Worm (Caenorhabditis elegans) whole organism, young adult: ENCODE results near the gene Y73B6BL.270.

Experiments
- B0019.2 ChIP-seq: fragments of 200-800 bp; sonication (Bioruptor generic); conservative IDR thresholded peaks from 2 replicates; pipeline ENCODE4 v1.3.6; 2022; ENCODE audit warnings: missing genetic modification reagents, missing genetic modification characterization, missing compliant biosample characterization
- C17E4.6 ChIP-seq: fragments of 200-800 bp; sonication (Bioruptor generic); IDR thresholded peaks from 2 replicates; pipeline ENCODE4 v1.3.6; 2022; ENCODE audit warnings: missing genetic modification reagents, missing genetic modification characterization, missing compliant biosample characterization
- F33H1.4 ChIP-seq: fragments of 200-800 bp; sonication (Bioruptor generic); IDR thresholded peaks from 2 replicates; pipeline ENCODE4 v1.3.6; 2022; ENCODE audit warnings: missing genetic modification reagents, missing genetic modification characterization, missing compliant biosample characterization
- F49E8.2 ChIP-seq: sonication (generic microtip); optimal IDR thresholded peaks from 3 replicates; lab custom pipeline; 2017; ENCODE audit warnings: missing genetic modification characterization, mild to moderate bottlenecking, missing compliant biosample characterization, antibody characterized with exemption, moderate library complexity; ENCODE audit not compliant: insufficient read depth
- F57C9.4 ChIP-seq: sonication (generic microtip); optimal IDR thresholded peaks from 2 replicates; lab custom pipeline; 2017; ENCODE audit warnings: mild to moderate bottlenecking, missing genetic modification characterization, missing compliant biosample characterization
- Y53G8AR.9 ChIP-seq: fragments of 200-800 bp; sonication (Bioruptor generic); conservative IDR thresholded peaks from 2 replicates; pipeline ENCODE4 v1.3.6; 2022; ENCODE audit warnings: missing genetic modification reagents, missing genetic modification characterization, missing compliant biosample characterization
- Y67H2A.10 ChIP-seq: fragments of 200-800 bp; sonication (Bioruptor generic); conservative IDR thresholded peaks from 2 replicates; pipeline ENCODE4 v1.3.6; 2022; ENCODE audit warnings: missing genetic modification reagents, missing genetic modification characterization, missing compliant biosample characterization
- Y95B8A.8 ChIP-seq: fragments of 200-800 bp; sonication (Bioruptor generic); IDR thresholded peaks from 2 replicates; pipeline ENCODE4 v1.3.6; 2022; ENCODE audit warnings: missing genetic modification reagents, missing genetic modification characterization, missing compliant biosample characterization
- ZK185.1 ChIP-seq: sonication (generic microtip); optimal IDR thresholded peaks from 2 replicates; lab custom pipeline; 2016; ENCODE audit warnings: mild to moderate bottlenecking, missing genetic modification characterization, missing compliant biosample characterization; ENCODE audit not compliant: poor library complexity, severe bottlenecking
- aptf-2 ChIP-seq: fragments of 200-800 bp; sonication (Bioruptor generic); conservative IDR thresholded peaks from 2 replicates; pipeline ENCODE4 v1.3.6; 2022; ENCODE audit warnings: missing genetic modification reagents, missing genetic modification characterization, missing compliant biosample characterization
- attf-3 ChIP-seq: fragments of 200-800 bp; sonication (Bioruptor generic); conservative IDR thresholded peaks from 2 replicates; pipeline ENCODE4 v1.3.6; 2022; ENCODE audit warnings: missing genetic modification reagents, missing genetic modification characterization, missing compliant biosample characterization
- attf-6 ChIP-seq: fragments of 200-800 bp; sonication (Bioruptor generic); IDR thresholded peaks from 2 replicates; pipeline ENCODE4 v1.3.6; 2022; ENCODE audit warnings: missing genetic modification reagents, missing genetic modification characterization, missing compliant biosample characterization
- ceh-40 ChIP-seq: fragments of 200-800 bp; sonication (Bioruptor generic); IDR thresholded peaks from 2 replicates; pipeline ENCODE4 v1.3.6; 2022; ENCODE audit warnings: missing genetic modification characterization, missing compliant biosample characterization
- ceh-58 ChIP-seq: fragments of 200-800 bp; sonication (Bioruptor generic); IDR thresholded peaks from 2 replicates; pipeline ENCODE4 v1.3.6; 2022; ENCODE audit warnings: missing genetic modification characterization, missing compliant biosample characterization
- chd-7 ChIP-seq: sonication (generic microtip); optimal IDR thresholded peaks from 2 replicates; lab custom pipeline; 2016; ENCODE audit warnings: mild to moderate bottlenecking, missing genetic modification characterization, moderate library complexity, missing compliant biosample characterization
- dpl-1 ChIP-seq: fragments of 150-350 bp; optimal IDR thresholded peaks from 2 replicates; lab custom pipeline; 2014; ENCODE audit warnings: missing biosample characterization, missing genetic modification reagents, missing genetic modification characterization
- efl-1 ChIP-seq: fragments of 150-350 bp; optimal IDR thresholded peaks from 2 replicates; lab custom pipeline; 2014; ENCODE audit warnings: missing biosample characterization, missing genetic modification reagents, missing genetic modification characterization
- hlh-26 ChIP-seq: fragments of 200-800 bp; sonication (Bioruptor generic); conservative IDR thresholded peaks from 2 replicates; pipeline ENCODE4 v1.3.6; 2022; ENCODE audit warnings: missing genetic modification reagents, missing genetic modification characterization, missing compliant biosample characterization
- let-607 ChIP-seq, 2 experiments: fragments of 200-800 bp in 1 of 2; sonication (Bioruptor generic) in 1 of 2; sonication (generic microtip) in 1 of 2; optimal IDR thresholded peaks; 2 replicates each; lab custom pipeline; 2016 to 2018; ENCODE audit warnings: mild to moderate bottlenecking in 2 of 2, missing compliant biosample characterization in 2 of 2, missing genetic modification characterization in 2 of 2, moderate library complexity in 2 of 2, missing genotype in 1 of 2
- lin-35 ChIP-seq, 3 experiments: fragments of 150-350 bp in 2 of 3; sonication (generic microtip) in 1 of 3; optimal IDR thresholded peaks; 2 replicates each; lab custom pipeline; 2014 to 2018; ENCODE audit warnings: missing biosample characterization in 3 of 3, missing genetic modification characterization in 3 of 3, missing genetic modification reagents in 3 of 3
- madf-10 ChIP-seq: sonication (generic microtip); optimal IDR thresholded peaks from 2 replicates; lab custom pipeline; 2016; ENCODE audit warnings: mild to moderate bottlenecking, missing genetic modification characterization, missing compliant biosample characterization
- nfya-2 ChIP-seq: fragments of 200-800 bp; sonication (Bioruptor generic); IDR thresholded peaks from 2 replicates; pipeline ENCODE4 v1.3.6; 2022; ENCODE audit warnings: missing genetic modification reagents, missing genetic modification characterization, missing compliant biosample characterization
- pha-4 ChIP-seq: fragments of 150-350 bp; sonication (generic microtip); optimal IDR thresholded peaks from 2 replicates; lab custom pipeline; 2014; ENCODE audit warnings: missing biosample characterization, missing genetic modification reagents, missing genetic modification characterization
- rcor-1 ChIP-seq: fragments of 200-800 bp; sonication (Bioruptor generic); IDR thresholded peaks from 2 replicates; pipeline ENCODE4 v1.3.6; 2022; ENCODE audit warnings: missing genetic modification reagents, missing genetic modification characterization, missing compliant biosample characterization
- rec-8 ChIP-seq, 2 experiments: sonication (generic microtip); optimal IDR thresholded peaks; 2 replicates each; lab custom pipeline; 2016; ENCODE audit warnings: mild to moderate bottlenecking in 2 of 2, missing genetic modification characterization in 2 of 2, missing genetic modification reagents in 2 of 2, missing genotype in 2 of 2, missing biosample characterization in 1 of 2, missing compliant biosample characterization in 1 of 2, moderate library complexity in 1 of 2
- rpc-1 ChIP-seq, 2 experiments: fragments of 150-350 bp in 1 of 2; sonication (generic microtip) in 1 of 2; optimal IDR thresholded peaks; 2 replicates each; lab custom pipeline; 2014 to 2018; ENCODE audit warnings: missing biosample characterization in 1 of 2, missing genetic modification characterization in 1 of 2, missing genetic modification reagents in 1 of 2, missing genotype in 1 of 2
- sea-2 ChIP-seq: fragments of 200-800 bp; sonication (Bioruptor generic); IDR thresholded peaks from 2 replicates; pipeline ENCODE4 v1.3.6; 2022; ENCODE audit warnings: missing genetic modification characterization, missing compliant biosample characterization
- snpc-3.4 ChIP-seq: sonication (generic microtip); optimal IDR thresholded peaks from 2 replicates; lab custom pipeline; 2017; ENCODE audit warnings: missing genetic modification characterization, mild to moderate bottlenecking, missing compliant biosample characterization, antibody characterized with exemption, moderate library complexity, missing genotype, missing genetic modification reagents
- snpc-4 ChIP-seq, 5 experiments: fragments of 150-350 bp in 1 of 5; sonication (generic microtip) in 4 of 5; optimal IDR thresholded peaks; 2 replicates each; lab custom pipeline; 2014 to 2018; ENCODE audit warnings: missing genetic modification characterization in 5 of 5, missing biosample characterization in 3 of 5, antibody characterized with exemption in 2 of 5, mild to moderate bottlenecking in 2 of 5, missing compliant biosample characterization in 2 of 5, missing genotype in 2 of 5, moderate library complexity in 2 of 5, missing genetic modification reagents in 1 of 5
- somi-1 ChIP-seq: fragments of 200-800 bp; sonication (Bioruptor generic); optimal IDR thresholded peaks from 2 replicates; lab custom pipeline; 2018; ENCODE audit warnings: mild to moderate bottlenecking, missing genetic modification characterization, missing compliant biosample characterization
- tbp1 ChIP-seq: fragments of 200-800 bp; sonication (Bioruptor generic); optimal IDR thresholded peaks from 2 replicates; lab custom pipeline; 2018; ENCODE audit warnings: mild to moderate bottlenecking, missing genetic modification characterization, missing compliant biosample characterization
- unc-62 ChIP-seq: fragments of 150-350 bp; optimal IDR thresholded peaks from 2 replicates; lab custom pipeline; 2014; ENCODE audit warnings: missing biosample characterization, missing genetic modification reagents, missing genetic modification characterization
- ztf-26 ChIP-seq: sonication (generic microtip); optimal IDR thresholded peaks from 2 replicates; lab custom pipeline; 2017; ENCODE audit warnings: missing genetic modification characterization, missing compliant biosample characterization

Y73B6BL.270 gene

DNA sequence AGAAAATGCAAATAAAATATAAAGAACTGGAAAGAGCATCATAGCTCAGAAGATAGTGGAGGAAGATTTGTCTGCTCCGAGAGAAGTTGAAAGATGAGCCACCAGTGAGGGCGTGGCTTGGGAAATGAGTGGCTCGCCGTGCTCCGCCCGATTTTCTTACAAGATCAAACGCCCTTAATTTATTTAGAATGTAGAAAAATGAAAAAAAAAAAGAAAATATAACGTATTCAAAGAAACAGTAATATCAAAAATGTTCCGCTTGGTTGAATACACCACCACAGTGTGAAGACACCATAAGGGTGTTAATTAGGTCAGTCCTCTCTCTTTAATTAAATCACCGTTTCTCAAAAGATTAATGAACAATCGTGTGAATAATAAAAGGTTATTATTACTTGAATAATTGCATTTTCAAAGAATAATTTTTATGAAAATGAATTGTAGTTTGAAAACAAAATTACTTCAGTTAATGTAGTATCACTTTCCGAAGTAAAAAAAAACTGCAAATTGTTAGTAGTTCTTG, 37.3 kb downstream of the Y73B6BL.270 start, which contains the start of gene sfrp-1 (continued):
- TF ChIP-seq rpc-1 (optimal IDR thresholded peaks at IDR 0.05; lab: Kevin White, UChicago) (no peak), rpc-1 (tag; optimal IDR thresholded peaks at IDR 0.05; lab: Kevin White, UChicago) (no peak), sea-2 (GFP tag; lab: Robert Waterston, UW) (no peak), hlh-26 (GFP tag; lab: Robert Waterston, UW) (no peak)
- TF ChIP-seq, all 124 proteins: peak for 0

DNA sequence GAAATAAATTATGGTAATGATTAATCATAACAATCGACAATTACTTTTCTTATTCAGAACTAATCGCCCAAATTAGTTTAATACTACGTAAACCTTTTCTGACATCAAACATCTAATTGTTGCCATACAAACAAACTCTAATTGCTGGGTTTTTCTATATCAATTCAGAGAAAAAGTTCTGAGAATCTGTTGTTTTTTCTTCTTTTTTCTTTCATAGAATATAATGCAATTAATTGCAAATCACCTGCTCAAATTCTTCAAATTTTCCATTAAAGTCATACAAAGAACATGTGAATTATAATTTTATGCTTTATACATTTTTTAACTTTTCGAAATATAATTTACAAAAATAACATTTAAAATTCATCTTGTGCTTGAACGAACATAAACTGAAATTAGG, 38.3 kb downstream of the Y73B6BL.270 start:
- TF ChIP-seq nfya-2 (no peak), F57C9.4 (tag; lab: Kevin White, UChicago) (no peak), ZK185.1 (no peak)

DNA sequence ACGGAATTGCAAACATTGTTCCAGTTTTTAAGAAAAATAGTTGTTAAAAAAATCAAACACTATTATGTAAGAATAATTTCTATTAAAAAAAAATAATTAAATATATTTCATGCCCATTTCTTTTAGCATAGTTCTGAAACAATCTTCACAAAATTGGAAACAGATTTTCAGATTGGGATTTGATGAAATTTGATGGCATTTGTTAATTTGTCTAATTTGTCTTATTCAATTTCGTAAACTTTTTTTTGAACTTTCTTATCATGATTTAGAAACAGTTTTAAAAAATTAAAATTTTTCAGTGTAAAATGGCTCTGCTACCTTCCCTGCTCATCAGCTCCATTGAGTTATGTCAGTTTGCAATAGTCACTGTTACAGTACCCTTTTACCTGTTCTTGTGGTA, 39.7 kb downstream of the Y73B6BL.270 start, which contains the start of gene srv-13:
srv-13 (plus strand) TSS at position 301 of the 400 bp plus-strand sequence.
- TF ChIP-seq let-607 (tag; optimal IDR thresholded peaks at IDR 0.05; lab: Kevin White, UChicago) (no peak), chd-7 (tag; lab: Kevin White, UChicago) (no peak), Y95B8A.8 (no peak)

DNA sequence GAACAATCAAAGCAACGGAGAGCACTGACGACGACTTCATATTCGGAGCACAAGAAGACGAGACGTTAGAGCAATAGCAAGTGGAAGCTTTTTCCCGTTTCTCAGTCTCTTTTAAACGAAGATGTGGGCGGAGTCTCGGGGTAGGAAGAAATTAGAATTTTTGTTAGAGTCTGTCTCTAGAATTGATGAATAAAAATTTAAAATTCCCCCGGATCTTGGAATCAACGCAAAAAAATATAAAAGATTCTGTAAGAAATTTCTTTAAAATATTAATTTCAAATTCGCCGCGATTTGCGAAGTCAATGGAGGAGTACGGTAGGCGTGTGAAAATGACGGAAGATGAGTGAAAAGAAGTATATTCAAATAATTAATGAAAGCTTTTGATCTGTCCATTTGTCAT, 48.3 kb downstream of the Y73B6BL.270 start, which contains the start of gene nlp-71:
nlp-71 (minus strand) TSS at position 101 of the 400 bp plus-strand sequence.
- TF ChIP-seq attf-6 (no peak), Y67H2A.10 (GFP tag; lab: Robert Waterston, UW) (no peak), B0019.2 (GFP tag; lab: Robert Waterston, UW) (no peak), somi-1 (GFP tag; lab: Kevin White, UChicago) (no peak), ceh-40 (GFP tag; lab: Robert Waterston, UW) (no peak), madf-10 (no peak), Y53G8AR.9 (GFP tag; lab: Robert Waterston, UW) (no peak), C17E4.6 (GFP tag; lab: Robert Waterston, UW) (no peak), unc-62 (GFP tag; lab: Kevin White, UChicago) (no peak), F49E8.2 (tag; lab: Kevin White, UChicago) (no peak), snpc-3.4 (tag; lab: Kevin White, UChicago) (no peak), aptf-2 (GFP tag; lab: Robert Waterston, UW) (no peak)

DNA sequence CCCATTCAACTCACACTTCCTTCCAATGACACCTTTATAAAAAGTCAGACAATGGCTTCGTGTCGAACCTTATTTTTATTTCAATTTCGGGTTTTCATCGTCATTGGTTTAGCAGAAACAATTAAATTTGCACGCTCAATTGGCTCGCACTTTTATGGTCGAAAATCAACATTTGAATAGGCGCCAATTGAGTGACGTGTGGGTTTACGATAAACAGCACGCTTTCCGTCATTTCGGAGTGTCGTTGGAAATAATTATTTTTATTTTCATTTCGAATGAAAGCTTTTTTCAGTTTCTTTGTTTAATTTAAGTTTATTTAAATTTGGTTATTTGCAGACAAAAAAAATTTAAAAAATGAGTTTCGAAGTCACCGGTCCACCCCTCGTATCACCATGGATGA, 50.0 kb downstream of the Y73B6BL.270 start, which contains the start of gene exos-2:
exos-2 (plus strand) TSS at position 330 of the 400 bp plus-strand sequence.
- no peak for TF ChIP-seq rcor-1 (GFP tag; lab: Robert Waterston, UW)
- peak; percentile 75 for TF ChIP-seq efl-1
- no peak for TF ChIP-seq snpc-4 (GFP tag; optimal IDR thresholded peaks at IDR 0.05; lab: Kevin White, UChicago)
- peak in 3 of 4 experiments; percentile 60 to 71 (median 62) for TF ChIP-seq snpc-4 (tag; optimal IDR thresholded peaks at IDR 0.05; lab: Kevin White, UChicago)
- TF ChIP-seq lin-35 (GFP tag; optimal IDR thresholded peaks at IDR 0.05; lab: Kevin White, UChicago) = peak in 1 of 3 experiments; percentile 79
- no peak for TF ChIP-seq ceh-58
- TF ChIP-seq dpl-1 (GFP tag; lab: Kevin White, UChicago) = peak; percentile 72
- peak; percentile 34; the same call in 1 of the 2 replicates for TF ChIP-seq F33H1.4 (GFP tag; lab: Robert Waterston, UW)
- no peak for TF ChIP-seq ztf-26 (tag; lab: Kevin White, UChicago)
- peak; percentile 97 for TF ChIP-seq attf-3 (GFP tag; lab: Robert Waterston, UW)
- no peak for TF ChIP-seq pha-4
- TF ChIP-seq tbp1 (GFP tag; lab: Kevin White, UChicago) = peak; percentile 12
- no peak for TF ChIP-seq rec-8 (tag; optimal IDR thresholded peaks at IDR 0.05; lab: Kevin White, UChicago)
